Fruit fly (Drosophila melanogaster) S2 (cell line): Measurements from ENCODE around the gene LeuRS.

ENCODE experiments used
- CG8478 ChIP-seq: fragments of >200 bp; optimal IDR thresholded peaks from 2 replicates; lab custom pipeline; 2018
- CTCF ChIP-seq, 2 experiments: fragments of >200 bp; optimal IDR thresholded peaks; 2 replicates each; lab custom pipeline; 2018

- TF ChIP-seq CTCF (optimal IDR thresholded peaks at IDR 0.05; lab: Kevin White, UChicago) (no peak), CG8478 (no peak)
Observed at dm6 chr2L:3534227-3534842, 19.9 kb upstream of the LeuRS start.
